Worm (Caenorhabditis elegans) whole organism, L4/young adult: ENCODE results near the gene asp-9.

Experiments
- W03F9.2 ChIP-seq: fragments of 150-350 bp; optimal IDR thresholded peaks from 2 replicates; lab custom pipeline; 2014; ENCODE audit warnings: missing biosample characterization, missing genetic modification characterization
- dao-5 ChIP-seq: sonication (generic microtip); optimal IDR thresholded peaks from 2 replicates; lab custom pipeline; 2016; ENCODE audit warnings: missing genotype, missing genetic modification characterization, moderate library complexity, missing compliant biosample characterization
- him-1 ChIP-seq: sonication (generic microtip); optimal IDR thresholded peaks from 2 replicates; lab custom pipeline; 2016; ENCODE audit warnings: missing genotype, missing genetic modification reagents, missing genetic modification characterization, missing compliant biosample characterization

DNA sequence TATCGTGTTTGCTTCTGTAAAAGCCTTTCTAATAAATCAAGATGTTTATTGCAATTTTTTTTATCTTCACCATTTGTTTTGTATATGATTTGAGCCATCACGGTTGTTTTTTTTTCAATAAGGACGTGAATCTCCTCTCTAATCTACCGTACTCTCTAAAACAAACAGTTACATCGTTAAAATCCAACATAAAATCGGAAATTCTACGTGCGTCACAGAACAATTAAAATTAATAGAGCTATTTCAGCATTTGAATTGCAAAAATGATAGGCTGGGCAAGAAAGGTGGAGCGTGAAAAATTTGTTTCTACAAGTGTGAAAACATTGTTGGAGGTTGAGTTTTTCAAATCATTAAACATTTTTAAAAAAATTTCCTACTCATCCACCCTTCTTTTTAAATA lies 27.7 kb downstream of the asp-9 start, which contains the start of gene C49A9.5:
- TF ChIP-seq him-1 (tag; lab: Kevin White, UChicago) (no peak), W03F9.2 (no peak), dao-5 (tag; lab: Kevin White, UChicago) (no peak)
